Worm (Caenorhabditis elegans) whole organism, L1 larva: Measurements from ENCODE around the gene F09B9.5.

Experiments
- C16A3.4 ChIP-seq: fragments of 150-350 bp; optimal IDR thresholded peaks from 2 replicates; lab custom pipeline; 2014; ENCODE audit warnings: missing biosample characterization, missing genetic modification characterization
- alr-1 ChIP-seq: fragments of 200-800 bp; sonication (Bioruptor generic); optimal IDR thresholded peaks from 2 replicates; lab custom pipeline; 2018; ENCODE audit warnings: borderline replicate concordance, mild to moderate bottlenecking, missing genetic modification characterization, missing compliant biosample characterization
- aly-2 ChIP-seq: fragments of 150-350 bp; optimal IDR thresholded peaks from 2 replicates; lab custom pipeline; 2014; ENCODE audit warnings: missing biosample characterization, missing genetic modification characterization
- ceh-82 ChIP-seq, 3 experiments: fragments of 150-350 bp in 1 of 3; sonication (generic microtip) in 2 of 3; optimal IDR thresholded peaks; 2 replicates each; lab custom pipeline; 2014 to 2017; ENCODE audit warnings: missing biosample characterization in 3 of 3, missing genetic modification characterization in 3 of 3
- ceh-88 ChIP-seq: fragments of 200-800 bp; sonication (Bioruptor generic); IDR thresholded peaks from 2 replicates; pipeline ENCODE4 v1.3.6; 2022; ENCODE audit warnings: missing genetic modification characterization, missing compliant biosample characterization
- dpl-1 ChIP-seq, 3 experiments: fragments of 150-350 bp in 2 of 3; sonication (generic microtip) in 1 of 3; optimal IDR thresholded peaks; 2 replicates each; lab custom pipeline; 2014 to 2017; ENCODE audit warnings: missing biosample characterization in 3 of 3, missing genetic modification characterization in 3 of 3, missing genetic modification reagents in 3 of 3
- dsc-1 ChIP-seq: sonication (generic microtip); optimal IDR thresholded peaks from 2 replicates; lab custom pipeline; 2016; ENCODE audit warnings: mild to moderate bottlenecking, missing genetic modification characterization, missing compliant biosample characterization
- efl-1 ChIP-seq, 4 experiments: fragments of 150-350 bp; optimal IDR thresholded peaks in 3 of 4; peaks in 1 of 4; 1 replicate in 1 of 4; 2 replicates in 3 of 4; lab custom pipeline; 2014; ENCODE audit warnings: missing biosample characterization in 2 of 4, missing genetic modification characterization in 2 of 4, missing genetic modification reagents in 2 of 4
- efl-3 ChIP-seq: fragments of 200-800 bp; sonication (Bioruptor generic); optimal IDR thresholded peaks from 2 replicates; lab custom pipeline; 2018; ENCODE audit warnings: mild to moderate bottlenecking, missing genetic modification characterization, missing compliant biosample characterization
- egl-27 ChIP-seq, 2 experiments: fragments of 150-350 bp in 1 of 2; sonication (generic microtip); optimal IDR thresholded peaks; 3 replicates each; lab custom pipeline; 2017 to 2018; ENCODE audit warnings: missing biosample characterization in 2 of 2, missing genetic modification characterization in 2 of 2, missing genetic modification reagents in 2 of 2
- elt-2 ChIP-seq: sonication (generic microtip); optimal IDR thresholded peaks from 2 replicates; lab custom pipeline; 2016; ENCODE audit warnings: missing genetic modification characterization, mild to moderate bottlenecking, inconsistent platforms, missing compliant biosample characterization, missing genetic modification reagents
- elt-3 ChIP-seq, 6 experiments: fragments of 150-350 bp in 1 of 6; sonication (generic microtip); optimal IDR thresholded peaks; 2 replicates each; lab custom pipeline; 2017 to 2018; ENCODE audit warnings: missing biosample characterization in 6 of 6, missing genetic modification characterization in 6 of 6, inconsistent platforms in 1 of 6
- ets-5 ChIP-seq: fragments of 200-800 bp; sonication (Bioruptor generic); IDR thresholded peaks from 2 replicates; pipeline ENCODE4 v1.3.6; 2022; ENCODE audit warnings: missing genetic modification characterization, missing compliant biosample characterization
- fkh-8 ChIP-seq: sonication (generic microtip); optimal IDR thresholded peaks from 2 replicates; lab custom pipeline; 2016; ENCODE audit warnings: mild to moderate bottlenecking, missing genetic modification characterization, missing compliant biosample characterization
- hlh-17 ChIP-seq: fragments of 200-800 bp; sonication (Bioruptor generic); optimal IDR thresholded peaks from 2 replicates; lab custom pipeline; 2018; ENCODE audit warnings: missing genetic modification characterization, mild to moderate bottlenecking, missing compliant biosample characterization, moderate library complexity, borderline replicate concordance
- hlh-4 ChIP-seq: sonication (generic microtip); optimal IDR thresholded peaks from 2 replicates; lab custom pipeline; 2016; ENCODE audit warnings: mild to moderate bottlenecking, missing genetic modification characterization, missing compliant biosample characterization
- isw-1 ChIP-seq: fragments of 200-800 bp; sonication (Bioruptor generic); IDR thresholded peaks from 2 replicates; pipeline ENCODE4 v1.3.6; 2022; ENCODE audit warnings: missing genetic modification characterization, missing compliant biosample characterization
- jun-1 ChIP-seq: fragments of 150-350 bp; optimal IDR thresholded peaks from 2 replicates; lab custom pipeline; 2014; ENCODE audit warnings: missing biosample characterization, missing genetic modification reagents, missing genetic modification characterization
- lin-14 ChIP-seq: fragments of 200-800 bp; sonication (Bioruptor generic); optimal IDR thresholded peaks from 2 replicates; lab custom pipeline; 2018; ENCODE audit warnings: mild to moderate bottlenecking, missing genetic modification characterization, moderate library complexity, missing compliant biosample characterization
- lin-15B ChIP-seq: fragments of 150-350 bp; sonication (generic microtip); optimal IDR thresholded peaks from 3 replicates; lab custom pipeline; 2014; ENCODE audit warnings: missing biosample characterization, missing genetic modification characterization
- lin-35 ChIP-seq, 2 experiments: fragments of 150-350 bp; optimal IDR thresholded peaks; 2 replicates each; lab custom pipeline; 2014; ENCODE audit warnings: missing biosample characterization in 2 of 2, missing genetic modification characterization in 2 of 2, missing genetic modification reagents in 2 of 2
- lir-3 ChIP-seq: sonication (generic microtip); optimal IDR thresholded peaks from 2 replicates; lab custom pipeline; 2016; ENCODE audit warnings: mild to moderate bottlenecking, missing genetic modification characterization, moderate library complexity, missing compliant biosample characterization; ENCODE audit not compliant: poor library complexity
- lsy-2 ChIP-seq, 2 experiments: fragments of 150-350 bp; optimal IDR thresholded peaks; 2 replicates each; lab custom pipeline; 2014; ENCODE audit warnings: missing biosample characterization in 2 of 2, missing genetic modification characterization in 2 of 2
- mdl-1 ChIP-seq, 2 experiments: fragments of 150-350 bp; optimal IDR thresholded peaks; 2 replicates each; lab custom pipeline; 2014 to 2017; ENCODE audit warnings: missing biosample characterization in 2 of 2, missing genetic modification characterization in 2 of 2, inconsistent platforms in 1 of 2
- mef-2 ChIP-seq: fragments of 150-350 bp; optimal IDR thresholded peaks from 2 replicates; lab custom pipeline; 2014; ENCODE audit warnings: missing biosample characterization, missing genetic modification characterization
- mep-1 ChIP-seq: fragments of 150-350 bp; optimal IDR thresholded peaks from 2 replicates; lab custom pipeline; 2014; ENCODE audit warnings: missing biosample characterization, missing genetic modification characterization
- nhr-19 ChIP-seq: fragments of 200-800 bp; sonication (Bioruptor generic); conservative IDR thresholded peaks from 2 replicates; pipeline ENCODE4 v1.3.6; 2022; ENCODE audit warnings: missing genetic modification characterization, missing compliant biosample characterization
- nhr-20 ChIP-seq: sonication (generic microtip); optimal IDR thresholded peaks from 2 replicates; lab custom pipeline; 2016; ENCODE audit warnings: mild to moderate bottlenecking, missing genetic modification characterization, missing compliant biosample characterization
- nhr-47 ChIP-seq: sonication (generic microtip); optimal IDR thresholded peaks from 2 replicates; lab custom pipeline; 2016; ENCODE audit warnings: mild to moderate bottlenecking, missing genetic modification characterization, moderate library complexity, missing compliant biosample characterization
- nhr-77 ChIP-seq: fragments of 150-350 bp; optimal IDR thresholded peaks from 2 replicates; lab custom pipeline; 2014; ENCODE audit warnings: missing biosample characterization, missing genetic modification characterization
- nhr-84 ChIP-seq: sonication (generic microtip); optimal IDR thresholded peaks from 2 replicates; lab custom pipeline; 2017; ENCODE audit warnings: missing biosample characterization, missing genetic modification characterization
- nhr-85 ChIP-seq: sonication (generic microtip); peaks from one replicate; lab custom pipeline; 2016; ENCODE audit warnings: missing genetic modification characterization, inconsistent platforms, missing compliant biosample characterization
- nhr-90 ChIP-seq: sonication (generic microtip); optimal IDR thresholded peaks from 2 replicates; lab custom pipeline; 2016; ENCODE audit warnings: mild to moderate bottlenecking, missing genetic modification characterization, missing compliant biosample characterization; ENCODE audit not compliant: poor library complexity
- pag-3 ChIP-seq: sonication (generic microtip); optimal IDR thresholded peaks from 2 replicates; lab custom pipeline; 2017; ENCODE audit warnings: missing genetic modification characterization, mild to moderate bottlenecking, missing compliant biosample characterization, antibody characterized with exemption, borderline replicate concordance; ENCODE audit not compliant: insufficient read depth
- pqm-1 ChIP-seq: sonication (generic microtip); optimal IDR thresholded peaks from 3 replicates; lab custom pipeline; 2017; ENCODE audit warnings: missing biosample characterization, missing genetic modification characterization
- rnt-1 ChIP-seq: sonication (generic microtip); optimal IDR thresholded peaks from 2 replicates; lab custom pipeline; 2016; ENCODE audit warnings: mild to moderate bottlenecking, missing genetic modification characterization, moderate library complexity, missing compliant biosample characterization
- skn-1 ChIP-seq: fragments of 150-350 bp; optimal IDR thresholded peaks from 2 replicates; lab custom pipeline; 2014; ENCODE audit warnings: missing biosample characterization, missing genetic modification characterization
- sox-4 ChIP-seq: sonication (generic microtip); optimal IDR thresholded peaks from 2 replicates; lab custom pipeline; 2016; ENCODE audit warnings: missing genetic modification characterization, missing compliant biosample characterization
- sup-37 ChIP-seq: fragments of 200-800 bp; sonication (Bioruptor generic); optimal IDR thresholded peaks from 2 replicates; lab custom pipeline; 2018; ENCODE audit warnings: mild to moderate bottlenecking, missing genetic modification characterization, missing compliant biosample characterization
- swsn-7 ChIP-seq: sonication (generic microtip); optimal IDR thresholded peaks from 2 replicates; lab custom pipeline; 2016; ENCODE audit warnings: missing genetic modification characterization, missing compliant biosample characterization
- tbx-2 ChIP-seq: sonication (generic microtip); optimal IDR thresholded peaks from 2 replicates; lab custom pipeline; 2016; ENCODE audit warnings: missing genetic modification characterization, missing compliant biosample characterization
- unc-62 ChIP-seq: fragments of 150-350 bp; optimal IDR thresholded peaks from 2 replicates; lab custom pipeline; 2014; ENCODE audit warnings: missing biosample characterization, missing genetic modification reagents, missing genetic modification characterization
- unc-86 ChIP-seq: sonication (generic microtip); optimal IDR thresholded peaks from 2 replicates; lab custom pipeline; 2016; ENCODE audit warnings: missing genetic modification characterization, missing compliant biosample characterization
- vab-15 ChIP-seq: sonication (generic microtip); optimal IDR thresholded peaks from 2 replicates; lab custom pipeline; 2017; ENCODE audit warnings: missing genotype, mild to moderate bottlenecking, missing genetic modification characterization, missing compliant biosample characterization
- xbp-1 ChIP-seq: sonication (generic microtip); optimal IDR thresholded peaks from 2 replicates; lab custom pipeline; 2016; ENCODE audit warnings: missing genetic modification characterization, missing compliant biosample characterization
- zag-1 ChIP-seq: fragments of 150-350 bp; optimal IDR thresholded peaks from 2 replicates; lab custom pipeline; 2014; ENCODE audit warnings: missing biosample characterization, missing genetic modification characterization
- zip-4 ChIP-seq: fragments of 200-800 bp; sonication (Bioruptor generic); optimal IDR thresholded peaks from 2 replicates; lab custom pipeline; 2018; ENCODE audit warnings: mild to moderate bottlenecking, missing genetic modification characterization, moderate library complexity, missing compliant biosample characterization
- ztf-11 ChIP-seq, 2 experiments: sonication (generic microtip); optimal IDR thresholded peaks; 2 replicates each; lab custom pipeline; 2016 to 2017; ENCODE audit warnings: missing genetic modification characterization in 2 of 2, missing biosample characterization in 1 of 2, missing compliant biosample characterization in 1 of 2
- ztf-4 ChIP-seq: fragments of 150-350 bp; optimal IDR thresholded peaks from 2 replicates; lab custom pipeline; 2014; ENCODE audit warnings: missing biosample characterization, missing genetic modification characterization

F09B9.5 gene

DNA sequence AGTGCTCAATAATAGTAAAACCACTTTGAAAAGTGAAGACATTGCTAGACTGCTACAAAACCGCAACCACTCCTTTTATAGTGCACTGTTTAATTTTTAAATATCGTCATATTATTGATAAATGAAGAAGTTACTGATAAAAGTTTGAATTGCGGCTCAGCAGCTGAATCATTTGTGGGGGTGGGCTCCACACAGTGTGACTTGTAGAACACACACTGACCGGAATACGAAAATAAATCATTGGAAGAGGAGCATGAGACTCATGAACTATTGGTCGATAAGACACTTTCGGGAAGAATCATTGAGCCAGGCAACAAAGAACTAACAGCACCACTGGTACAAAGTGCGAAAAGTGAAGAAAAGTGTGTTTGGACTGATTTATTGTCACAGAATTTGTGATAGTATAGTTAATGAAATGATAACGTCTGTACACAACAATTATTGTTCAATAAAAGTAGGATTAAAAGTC is 12.6 kb upstream of the F09B9.5 start, which contains the start of gene oac-14 (continued):
- TF ChIP-seq dsc-1 (tag; lab: Kevin White, UChicago): no peak
- no peak for TF ChIP-seq sup-37
- TF ChIP-seq ztf-11 (tag; optimal IDR thresholded peaks at IDR 0.05; lab: Kevin White, UChicago): no peak
- no peak for TF ChIP-seq mep-1 (tag; lab: Kevin White, UChicago)
- peak in 1 of 2 experiments; percentile 55 for TF ChIP-seq lin-35 (GFP tag; optimal IDR thresholded peaks at IDR 0.05; lab: Kevin White, UChicago)
- TF ChIP-seq mef-2 (tag; lab: Kevin White, UChicago): no peak
- no peak for TF ChIP-seq ztf-4 (tag; lab: Kevin White, UChicago)
- peak; percentile 15 for TF ChIP-seq lin-14 (GFP tag; lab: Kevin White, UChicago)
- TF ChIP-seq alr-1: no peak
- no peak for TF ChIP-seq elt-3 (tag; optimal IDR thresholded peaks at IDR 0.05; lab: Kevin White, UChicago)
- no peak for TF ChIP-seq pag-3 (tag; lab: Kevin White, UChicago)
- TF ChIP-seq elt-2 (tag; lab: Kevin White, UChicago): peak; percentile 99
- no peak for TF ChIP-seq skn-1
- no peak for TF ChIP-seq hlh-17 (GFP tag; lab: Kevin White, UChicago)
- TF ChIP-seq zip-4 (GFP tag; lab: Kevin White, UChicago): no peak
- TF ChIP-seq nhr-19 (GFP tag; lab: Robert Waterston, UW): peak; percentile 53
- no peak for TF ChIP-seq hlh-4 (tag; lab: Kevin White, UChicago)
- TF ChIP-seq vab-15 (tag; lab: Kevin White, UChicago): no peak
- peak; percentile 31 for TF ChIP-seq jun-1 (tag; lab: Kevin White, UChicago)
- TF ChIP-seq pqm-1 (tag; lab: Kevin White, UChicago): peak; percentile 11
- no peak for TF ChIP-seq fkh-8 (tag; lab: Kevin White, UChicago)
- no peak for TF ChIP-seq egl-27 (tag; optimal IDR thresholded peaks at IDR 0.05; lab: Kevin White, UChicago)
- no peak for TF ChIP-seq isw-1
- no peak for TF ChIP-seq ets-5 (GFP tag; lab: Robert Waterston, UW)
- peak; percentile 44 for TF ChIP-seq nhr-90 (tag; lab: Kevin White, UChicago)
- no peak for TF ChIP-seq zag-1 (tag; lab: Kevin White, UChicago)
- no peak for TF ChIP-seq nhr-85
- no peak for TF ChIP-seq ceh-88 (GFP tag; lab: Robert Waterston, UW)

DNA sequence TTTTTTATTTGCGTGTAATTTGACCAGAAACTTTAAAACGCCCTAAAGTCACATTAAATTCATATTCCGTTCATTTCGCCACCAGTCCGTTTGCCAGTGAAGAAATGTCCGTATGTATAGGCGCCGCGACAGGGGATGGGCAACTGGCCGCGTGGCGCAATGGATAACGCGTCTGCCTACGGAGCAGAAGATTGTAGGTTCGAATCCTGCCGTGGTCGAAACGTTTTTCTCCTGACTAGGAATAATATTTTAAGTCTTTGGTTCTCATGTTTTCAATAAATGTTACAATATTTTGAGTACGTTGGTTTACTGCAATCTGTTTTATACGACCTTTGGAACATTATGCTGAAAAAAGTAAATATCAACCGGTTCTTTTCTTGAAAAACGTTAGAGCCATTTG is 9.6 kb upstream of the F09B9.5 start:
- no peak for TF ChIP-seq hlh-4 (tag; lab: Kevin White, UChicago)
- TF ChIP-seq zip-4 (GFP tag; lab: Kevin White, UChicago): peak; percentile 24
- no peak for TF ChIP-seq nhr-84
- TF ChIP-seq lin-14 (GFP tag; lab: Kevin White, UChicago): peak; percentile 71
- TF ChIP-seq mdl-1 (tag; optimal IDR thresholded peaks at IDR 0.05; lab: Kevin White, UChicago): peak in 1 of 2 experiments; percentile 10
- TF ChIP-seq nhr-77 (tag; lab: Kevin White, UChicago): peak; percentile 34
- TF ChIP-seq dpl-1 (GFP tag; optimal IDR thresholded peaks at IDR 0.05; lab: Kevin White, UChicago): no peak
- peak; percentile 6 for TF ChIP-seq sox-4 (tag; lab: Kevin White, UChicago)
- peak; percentile 32 to 53 for TF ChIP-seq lsy-2 (tag; optimal IDR thresholded peaks at IDR 0.05; lab: Kevin White, UChicago)
- TF ChIP-seq rnt-1 (tag; lab: Kevin White, UChicago): peak; percentile 51
- TF ChIP-seq egl-27 (tag; optimal IDR thresholded peaks at IDR 0.05; lab: Kevin White, UChicago): no peak
- peak; percentile 38 for TF ChIP-seq C16A3.4
- TF ChIP-seq lin-35 (GFP tag; optimal IDR thresholded peaks at IDR 0.05; lab: Kevin White, UChicago): peak; percentile 14 to 62
- peak; percentile 66 for TF ChIP-seq swsn-7 (tag; lab: Kevin White, UChicago)
- peak; percentile 53 for TF ChIP-seq mep-1 (tag; lab: Kevin White, UChicago)
- TF ChIP-seq skn-1: peak; percentile 32
- TF ChIP-seq ceh-82 (tag; optimal IDR thresholded peaks at IDR 0.05; lab: Kevin White, UChicago): peak in 2 of 3 experiments; percentile 22 to 35
- no peak for TF ChIP-seq lin-15B
- TF ChIP-seq aly-2 (tag; lab: Kevin White, UChicago): no peak
- TF ChIP-seq efl-1 (optimal IDR thresholded peaks at IDR 0.05; lab: Kevin White, UChicago): peak in 1 of 2 experiments; percentile 23
- TF ChIP-seq efl-1 (GFP tag; optimal IDR thresholded peaks at IDR 0.05 in 1 of 2; lab: Kevin White, UChicago): peak in 1 of 2 experiments; percentile 86
- TF ChIP-seq nhr-47 (tag; lab: Kevin White, UChicago): peak; percentile 81
- TF ChIP-seq nhr-20 (tag; lab: Kevin White, UChicago): peak; percentile 72
- TF ChIP-seq lir-3 (tag; lab: Kevin White, UChicago): peak; percentile 49
- TF ChIP-seq efl-3: peak; percentile 25
- TF ChIP-seq unc-62: no peak
- peak; percentile 57 for TF ChIP-seq tbx-2 (tag; lab: Kevin White, UChicago)
- TF ChIP-seq elt-2 (tag; lab: Kevin White, UChicago): peak; percentile 43
- TF ChIP-seq unc-86: peak; percentile 8
- peak; percentile 60 for TF ChIP-seq xbp-1 (tag; lab: Kevin White, UChicago)
